Worm (Caenorhabditis elegans) whole organism, late embryonic: ENCODE data around the gene lin-7.
A peak's percentile ranks its signal among the peaks of the same experiment; 100 is the strongest.

ENCODE experiments used
- C08G9.2 ChIP-seq: sonication (generic microtip); optimal IDR thresholded peaks from 2 replicates; lab custom pipeline; 2016; ENCODE audit warnings: mild to moderate bottlenecking, missing genetic modification characterization, moderate library complexity, missing compliant biosample characterization
- K09A11.1 ChIP-seq: sonication (generic microtip); optimal IDR thresholded peaks from 2 replicates; lab custom pipeline; 2017; ENCODE audit warnings: antibody characterized with exemption, mild to moderate bottlenecking, missing genetic modification characterization, missing compliant biosample characterization; ENCODE audit not compliant: insufficient read depth
- T23F11.4 ChIP-seq: fragments of 200-800 bp; sonication (Bioruptor generic); optimal IDR thresholded peaks from 2 replicates; lab custom pipeline; 2018; ENCODE audit warnings: mild to moderate bottlenecking, missing genetic modification characterization, missing compliant biosample characterization
- Y22D7AL.16 ChIP-seq: sonication (generic microtip); optimal IDR thresholded peaks from 2 replicates; lab custom pipeline; 2016; ENCODE audit warnings: missing genetic modification characterization, missing compliant biosample characterization
- ahr-1 ChIP-seq: sonication (generic microtip); optimal IDR thresholded peaks from 2 replicates; lab custom pipeline; 2016; ENCODE audit warnings: missing genetic modification characterization, missing compliant biosample characterization
- ama-1 ChIP-seq: fragments of 150-350 bp; optimal IDR thresholded peaks from 2 replicates; lab custom pipeline; 2014
- ceh-19 ChIP-seq: fragments of 200-800 bp; sonication (Bioruptor generic); optimal IDR thresholded peaks from 2 replicates; lab custom pipeline; 2018; ENCODE audit warnings: mild to moderate bottlenecking, missing genetic modification characterization, missing compliant biosample characterization
- ceh-22 ChIP-seq: sonication (generic microtip); optimal IDR thresholded peaks from 2 replicates; lab custom pipeline; 2017; ENCODE audit warnings: missing biosample characterization, missing genetic modification characterization
- ceh-31 ChIP-seq: sonication (generic microtip); optimal IDR thresholded peaks from 2 replicates; lab custom pipeline; 2016; ENCODE audit warnings: missing genetic modification characterization, missing compliant biosample characterization
- ceh-34 ChIP-seq: sonication (generic microtip); optimal IDR thresholded peaks from 2 replicates; lab custom pipeline; 2016; ENCODE audit warnings: mild to moderate bottlenecking, missing genetic modification characterization, missing compliant biosample characterization
- ceh-48 ChIP-seq: sonication (generic microtip); optimal IDR thresholded peaks from 2 replicates; lab custom pipeline; 2016; ENCODE audit warnings: missing genetic modification characterization, inconsistent platforms, missing compliant biosample characterization
- ceh-9 ChIP-seq: sonication (generic microtip); optimal IDR thresholded peaks from 2 replicates; lab custom pipeline; 2016; ENCODE audit warnings: mild to moderate bottlenecking, missing genetic modification characterization, inconsistent platforms, missing compliant biosample characterization
- che-1 ChIP-seq: sonication (generic microtip); optimal IDR thresholded peaks from 2 replicates; lab custom pipeline; 2016; ENCODE audit warnings: mild to moderate bottlenecking, missing genetic modification characterization, missing compliant biosample characterization
- dmd-4 ChIP-seq: sonication (generic microtip); optimal IDR thresholded peaks from 2 replicates; lab custom pipeline; 2016; ENCODE audit warnings: borderline replicate concordance, missing genetic modification characterization, missing compliant biosample characterization
- dve-1 ChIP-seq: sonication (generic microtip); optimal IDR thresholded peaks from 2 replicates; lab custom pipeline; 2017; ENCODE audit warnings: antibody characterized with exemption, mild to moderate bottlenecking, missing genetic modification characterization, missing compliant biosample characterization
- elt-2 ChIP-seq: sonication (generic microtip); optimal IDR thresholded peaks from 2 replicates; lab custom pipeline; 2016; ENCODE audit warnings: missing genetic modification reagents, missing genetic modification characterization, missing compliant biosample characterization
- elt-4 ChIP-seq: sonication (generic microtip); optimal IDR thresholded peaks from 2 replicates; lab custom pipeline; 2016; ENCODE audit warnings: missing genetic modification characterization, missing compliant biosample characterization
- eyg-1 ChIP-seq: sonication (generic microtip); optimal IDR thresholded peaks from 2 replicates; lab custom pipeline; 2016; ENCODE audit warnings: missing genotype, missing genetic modification characterization, missing compliant biosample characterization
- fax-1 ChIP-seq: sonication (generic microtip); optimal IDR thresholded peaks from 2 replicates; lab custom pipeline; 2016; ENCODE audit warnings: missing genotype, missing genetic modification characterization, missing compliant biosample characterization
- hlh-13 ChIP-seq: fragments of 200-800 bp; sonication (Bioruptor generic); optimal IDR thresholded peaks from 2 replicates; lab custom pipeline; 2018; ENCODE audit warnings: mild to moderate bottlenecking, missing genetic modification characterization, missing compliant biosample characterization
- hlh-6 ChIP-seq: sonication (generic microtip); optimal IDR thresholded peaks from 2 replicates; lab custom pipeline; 2016; ENCODE audit warnings: missing genotype, missing genetic modification characterization, missing compliant biosample characterization
- hlh-8 ChIP-seq: sonication (generic microtip); optimal IDR thresholded peaks from 2 replicates; lab custom pipeline; 2016; ENCODE audit warnings: missing genotype, missing genetic modification characterization, missing compliant biosample characterization
- mec-3 ChIP-seq: sonication (generic microtip); optimal IDR thresholded peaks from 2 replicates; lab custom pipeline; 2016; ENCODE audit warnings: borderline replicate concordance, missing genetic modification characterization, missing compliant biosample characterization
- nfya-1 ChIP-seq: sonication (generic microtip); optimal IDR thresholded peaks from 2 replicates; lab custom pipeline; 2017; ENCODE audit warnings: missing genetic modification characterization, mild to moderate bottlenecking, missing compliant biosample characterization, antibody characterized with exemption, moderate library complexity
- odd-2 ChIP-seq: sonication (generic microtip); optimal IDR thresholded peaks from 2 replicates; lab custom pipeline; 2017; ENCODE audit warnings: antibody characterized with exemption, mild to moderate bottlenecking, missing genetic modification characterization, missing compliant biosample characterization
- pha-2 ChIP-seq: sonication (generic microtip); optimal IDR thresholded peaks from 2 replicates; lab custom pipeline; 2017; ENCODE audit warnings: mild to moderate bottlenecking, missing genetic modification characterization, missing compliant biosample characterization
- pha-4 ChIP-seq: fragments of 150-350 bp; optimal IDR thresholded peaks from 2 replicates; lab custom pipeline; 2018; ENCODE audit warnings: missing biosample characterization, missing genetic modification reagents, missing genetic modification characterization
- pqm-1 ChIP-seq: sonication (generic microtip); optimal IDR thresholded peaks from 2 replicates; lab custom pipeline; 2016; ENCODE audit warnings: missing genetic modification characterization, missing compliant biosample characterization
- pros-1 ChIP-seq: fragments of 150-350 bp; optimal IDR thresholded peaks from 2 replicates; lab custom pipeline; 2014; ENCODE audit warnings: missing biosample characterization, missing genetic modification reagents, missing genetic modification characterization
- rnt-1 ChIP-seq: sonication (generic microtip); optimal IDR thresholded peaks from 2 replicates; lab custom pipeline; 2016; ENCODE audit warnings: missing genetic modification characterization, missing compliant biosample characterization
- sox-2 ChIP-seq: fragments of 200-800 bp; sonication (Bioruptor generic); IDR thresholded peaks from 2 replicates; pipeline ENCODE4 v1.3.6; 2022; ENCODE audit warnings: missing genetic modification reagents, missing genetic modification characterization, missing compliant biosample characterization
- sox-4 ChIP-seq: sonication (generic microtip); optimal IDR thresholded peaks from 2 replicates; lab custom pipeline; 2017; ENCODE audit warnings: mild to moderate bottlenecking, missing genetic modification characterization, inconsistent platforms, missing compliant biosample characterization
- tbx-2 ChIP-seq: sonication (generic microtip); optimal IDR thresholded peaks from 2 replicates; lab custom pipeline; 2016; ENCODE audit warnings: missing genetic modification characterization, missing compliant biosample characterization
- ttx-3 ChIP-seq: sonication (generic microtip); optimal IDR thresholded peaks from 2 replicates; lab custom pipeline; 2016; ENCODE audit warnings: missing genetic modification reagents, missing genetic modification characterization, missing compliant biosample characterization
- unc-3 ChIP-seq, 2 experiments: fragments of 200-800 bp in 1 of 2; sonication (Bioruptor generic) in 1 of 2; sonication (generic microtip) in 1 of 2; conservative IDR thresholded peaks in 1 of 2; optimal IDR thresholded peaks in 1 of 2; 2 replicates each; pipeline versions ENCODE4 v1.3.6 to Lab custom; 2016 to 2022; ENCODE audit warnings: missing compliant biosample characterization in 2 of 2, missing genetic modification characterization in 2 of 2, missing genetic modification reagents in 1 of 2
- unc-42 ChIP-seq: sonication (generic microtip); optimal IDR thresholded peaks from 2 replicates; lab custom pipeline; 2016; ENCODE audit warnings: missing genotype, missing genetic modification characterization, missing compliant biosample characterization
- unc-86 ChIP-seq: sonication (generic microtip); optimal IDR thresholded peaks from 2 replicates; lab custom pipeline; 2016; ENCODE audit warnings: missing genetic modification characterization, missing compliant biosample characterization
- ztf-16 ChIP-seq: sonication (generic microtip); optimal IDR thresholded peaks from 2 replicates; lab custom pipeline; 2017; ENCODE audit warnings: missing genetic modification characterization, missing compliant biosample characterization

lin-7 gene

DNA sequence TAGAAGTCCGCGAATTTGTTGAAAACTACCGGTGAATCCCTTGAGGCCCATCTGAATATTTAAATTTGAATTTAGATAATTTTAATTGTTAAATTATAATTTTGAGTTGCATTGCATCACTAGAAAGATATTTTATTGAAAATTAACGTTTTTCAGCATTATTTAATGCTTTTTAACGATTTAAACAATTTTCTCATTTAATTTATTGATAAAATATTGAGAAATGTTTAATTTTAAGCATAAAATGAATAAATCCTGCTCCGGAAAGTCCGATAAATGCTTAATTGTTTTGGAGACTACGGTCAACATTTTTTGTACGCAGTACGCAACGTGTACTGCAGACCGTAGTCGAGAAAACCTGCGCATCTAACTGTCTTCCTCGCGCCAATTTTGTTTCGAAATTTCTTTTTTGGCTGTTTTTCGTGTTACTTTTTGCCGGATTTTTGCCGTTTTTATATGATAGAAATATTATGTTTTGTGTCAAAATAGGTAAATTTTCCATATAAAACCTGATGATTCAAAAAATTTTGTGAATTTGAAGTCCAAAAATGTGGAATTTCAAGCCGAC, at the start of gene lin-7, which contains the start of the genes Y54G11A.17 and elof-1 (continued):
- TF ChIP-seq Y22D7AL.16, result peak; percentile 32
- no peak for TF ChIP-seq ama-1 (lab: Kevin White, UChicago)
- TF ChIP-seq ceh-9 (tag; lab: Kevin White, UChicago), result no peak
- no peak for TF ChIP-seq pha-4
- TF ChIP-seq elt-4 (tag; lab: Kevin White, UChicago), result no peak
- TF ChIP-seq unc-3 (GFP tag; conservative IDR thresholded peaks at IDR 0.05; lab: Robert Waterston, UW), result no peak; the same call in 1 of the 2 replicates
- TF ChIP-seq unc-3 (tag; optimal IDR thresholded peaks at IDR 0.05; lab: Kevin White, UChicago), result no peak
- TF ChIP-seq odd-2 (tag; lab: Kevin White, UChicago), result no peak
- TF ChIP-seq unc-86, result no peak
- no peak for TF ChIP-seq rnt-1 (tag; lab: Kevin White, UChicago)
- TF ChIP-seq pros-1 (tag; lab: Kevin White, UChicago), result no peak
- no peak for TF ChIP-seq fax-1 (tag; lab: Kevin White, UChicago)
- no peak for TF ChIP-seq ceh-22 (tag; lab: Kevin White, UChicago)
- peak; percentile 88 for TF ChIP-seq ceh-31
- no peak for TF ChIP-seq hlh-6 (tag; lab: Kevin White, UChicago)
- no peak for TF ChIP-seq K09A11.1 (tag; lab: Kevin White, UChicago)
- no peak for TF ChIP-seq pha-2 (tag; lab: Kevin White, UChicago)

DNA sequence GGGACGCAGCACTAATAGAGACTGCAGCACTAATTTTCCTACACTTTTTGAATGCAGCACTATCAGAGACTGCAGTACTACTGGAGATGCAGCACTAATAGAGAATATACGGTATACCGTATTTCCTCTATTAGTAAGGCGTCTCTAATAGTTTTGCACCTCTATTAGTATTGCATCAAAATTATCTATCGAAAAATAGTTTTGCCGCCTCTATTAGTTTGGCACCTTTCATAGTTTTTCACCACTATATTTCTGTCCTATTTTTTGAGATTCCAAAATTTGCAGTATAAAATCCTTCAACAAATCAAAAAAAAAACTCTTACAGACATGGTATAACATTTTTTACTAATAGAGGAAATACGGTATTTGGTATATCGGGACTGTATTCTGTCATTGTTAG, 44.6 kb upstream of the lin-7 start:
- TF ChIP-seq tbx-2 (tag; lab: Kevin White, UChicago) (no peak), T23F11.4 (GFP tag; lab: Kevin White, UChicago) (no peak), sox-4 (tag; lab: Kevin White, UChicago) (no peak), ceh-19 (GFP tag; lab: Kevin White, UChicago) (no peak), che-1 (tag; lab: Kevin White, UChicago) (no peak), eyg-1 (no peak), unc-42 (tag; lab: Kevin White, UChicago) (no peak), hlh-13 (GFP tag; lab: Kevin White, UChicago) (no peak), ceh-31 (no peak), sox-2 (GFP tag; lab: Robert Waterston, UW) (no peak), dve-1 (tag; lab: Kevin White, UChicago) (no peak), mec-3 (tag; lab: Kevin White, UChicago) (no peak), ahr-1 (tag; lab: Kevin White, UChicago) (no peak), hlh-8 (tag; lab: Kevin White, UChicago) (no peak), C08G9.2 (tag; lab: Kevin White, UChicago) (no peak)

DNA sequence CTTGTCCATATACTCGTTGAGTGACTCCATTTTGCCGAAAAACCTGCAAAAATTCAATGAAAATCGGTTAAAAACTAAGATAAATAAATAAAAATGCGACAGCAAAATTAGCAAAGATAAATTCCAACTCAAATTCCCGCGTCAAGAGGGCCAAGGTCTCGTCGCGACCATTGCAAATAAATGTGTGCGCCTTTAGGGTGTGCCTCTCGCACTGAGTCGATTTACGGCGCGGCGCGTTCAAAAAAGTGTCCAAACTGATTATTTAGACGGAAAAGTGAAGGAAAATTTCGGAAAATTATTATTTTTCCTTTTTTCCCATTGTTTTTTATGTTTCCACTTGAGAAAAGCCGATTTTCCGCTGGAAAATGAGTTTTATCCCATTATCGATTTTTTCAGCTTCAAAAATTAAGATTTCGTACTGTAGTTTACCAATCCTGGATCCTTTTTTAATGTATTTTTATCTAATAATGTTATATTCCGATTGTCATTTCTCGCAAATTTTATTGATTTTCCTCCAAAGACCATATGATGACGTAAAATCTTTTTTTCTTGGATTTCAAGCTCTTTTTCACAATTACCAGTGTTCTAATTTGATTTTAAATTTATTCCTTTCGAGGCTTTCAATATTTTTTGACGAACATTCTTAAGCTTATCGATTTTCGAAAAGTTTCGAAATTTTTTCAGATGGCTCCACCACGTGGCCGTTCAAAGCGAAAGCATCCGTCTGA, 41.0 kb upstream of the lin-7 start, which contains the start of the genes kbp-3 and nurf-1:
Gene kbp-3, minus strand, starts transcription at position 43 of the 728 bp plus-strand sequence.
Gene nurf-1, plus strand, starts transcription at position 678 of the 728 bp plus-strand sequence.
- TF ChIP-seq ceh-48 (tag; lab: Kevin White, UChicago), result peak; percentile 57
- peak; percentile 20 for TF ChIP-seq nfya-1 (tag; lab: Kevin White, UChicago)
- no peak for TF ChIP-seq ttx-3
- no peak for TF ChIP-seq ceh-19 (GFP tag; lab: Kevin White, UChicago)
- no peak for TF ChIP-seq pqm-1 (tag; lab: Kevin White, UChicago)
- no peak for TF ChIP-seq mec-3 (tag; lab: Kevin White, UChicago)
- peak; percentile 3 for TF ChIP-seq ceh-34 (tag; lab: Kevin White, UChicago)
- peak; percentile 51 for TF ChIP-seq ceh-31
- TF ChIP-seq dmd-4 (tag; lab: Kevin White, UChicago), result no peak
- no peak for TF ChIP-seq Y22D7AL.16
- peak; percentile 1 for TF ChIP-seq elt-2 (tag; lab: Kevin White, UChicago)
- TF ChIP-seq unc-42 (tag; lab: Kevin White, UChicago), result peak; percentile 63
- no peak for TF ChIP-seq ceh-22 (tag; lab: Kevin White, UChicago)
- TF ChIP-seq elt-4 (tag; lab: Kevin White, UChicago), result no peak
- TF ChIP-seq tbx-2 (tag; lab: Kevin White, UChicago), result peak; percentile 38
- no peak for TF ChIP-seq pha-2 (tag; lab: Kevin White, UChicago)
- no peak for TF ChIP-seq ztf-16 (tag; lab: Kevin White, UChicago)
